Worm (Caenorhabditis elegans) whole organism, young adult: ENCODE results near the gene str-60.

Experiments used
- athp-1 ChIP-seq: sonication (generic microtip); optimal IDR thresholded peaks from 2 replicates; lab custom pipeline; 2017; ENCODE audit warnings: mild to moderate bottlenecking, missing genetic modification characterization, missing compliant biosample characterization
- bed-1 ChIP-seq: fragments of 200-800 bp; sonication (Bioruptor generic); IDR thresholded peaks from 2 replicates; pipeline ENCODE4 v1.3.6; 2022; ENCODE audit warnings: missing genetic modification reagents, missing genetic modification characterization, missing compliant biosample characterization
- efl-1 ChIP-seq: fragments of 150-350 bp; optimal IDR thresholded peaks from 2 replicates; lab custom pipeline; 2014; ENCODE audit warnings: missing biosample characterization, missing genetic modification reagents, missing genetic modification characterization
- hsf-1 ChIP-seq: fragments of 200-800 bp; sonication (Bioruptor generic); IDR thresholded peaks from 2 replicates; pipeline ENCODE4 v1.3.6; 2022; ENCODE audit warnings: missing genetic modification reagents, missing genetic modification characterization, missing compliant biosample characterization
- lag-1 ChIP-seq: fragments of 200-800 bp; sonication (Bioruptor generic); IDR thresholded peaks from 2 replicates; pipeline ENCODE4 v1.3.6; 2022; ENCODE audit warnings: missing genetic modification reagents, missing genetic modification characterization, missing compliant biosample characterization
- lsy-27 ChIP-seq: sonication (generic microtip); optimal IDR thresholded peaks from 2 replicates; lab custom pipeline; 2017; ENCODE audit warnings: missing genetic modification characterization, mild to moderate bottlenecking, missing compliant biosample characterization, antibody characterized with exemption, missing genotype, borderline replicate concordance; ENCODE audit not compliant: insufficient read depth
- ztf-25 ChIP-seq: fragments of 200-800 bp; sonication (Bioruptor generic); IDR thresholded peaks from 2 replicates; pipeline ENCODE4 v1.3.6; 2022; ENCODE audit warnings: missing genetic modification reagents, missing genetic modification characterization, missing compliant biosample characterization

DNA sequence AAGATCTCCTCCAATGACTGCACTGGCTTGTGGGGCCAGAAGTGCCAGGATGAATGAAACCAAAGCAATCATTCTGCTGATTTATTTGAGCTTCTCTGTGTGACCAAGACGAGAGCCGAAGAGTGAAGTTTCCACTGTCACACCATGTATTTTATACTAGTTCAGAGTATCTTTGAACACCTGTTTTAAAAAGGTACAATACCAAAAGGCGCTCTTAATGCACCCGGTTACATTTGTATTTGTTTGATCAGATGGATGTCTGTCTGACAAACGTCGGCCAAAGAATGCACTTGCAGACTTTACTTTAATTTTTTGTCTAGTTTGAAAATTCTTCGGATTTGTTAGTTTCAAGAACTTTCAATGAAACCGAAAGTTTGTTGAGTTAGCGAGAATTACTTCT, 22.5 kb downstream of the str-60 start, which contains the start of gene F35E8.10:
- TF ChIP-seq efl-1 (GFP tag; lab: Kevin White, UChicago) = no peak
- TF ChIP-seq lsy-27 (tag; lab: Kevin White, UChicago) = no peak
- TF ChIP-seq lag-1 (GFP tag; lab: Robert Waterston, UW) = no peak
- no peak for TF ChIP-seq hsf-1 (GFP tag; lab: Robert Waterston, UW)
- TF ChIP-seq bed-1 (GFP tag; lab: Robert Waterston, UW) = no peak
- no peak for TF ChIP-seq athp-1 (tag; lab: Kevin White, UChicago)
- no peak for TF ChIP-seq ztf-25 (GFP tag; lab: Robert Waterston, UW)
